Worm (Caenorhabditis elegans) whole organism, L4 larva: ENCODE measurements around the gene prx-10.

ENCODE experiments used
- F10B5.3 ChIP-seq: sonication (generic microtip); optimal IDR thresholded peaks from 2 replicates; lab custom pipeline; 2016; ENCODE audit warnings: mild to moderate bottlenecking, missing genetic modification characterization, missing compliant biosample characterization
- F37D6.2 ChIP-seq: sonication (generic microtip); optimal IDR thresholded peaks from 2 replicates; lab custom pipeline; 2016; ENCODE audit warnings: mild to moderate bottlenecking, missing genetic modification characterization, missing compliant biosample characterization
- Y48G9A.11 ChIP-seq: fragments of 200-800 bp; sonication (Bioruptor generic); IDR thresholded peaks from 2 replicates; pipeline ENCODE4 v1.3.6; 2022; ENCODE audit warnings: missing genetic modification reagents, missing genetic modification characterization, missing compliant biosample characterization
- Y5F2A.4 ChIP-seq: fragments of 200-800 bp; sonication (Bioruptor generic); optimal IDR thresholded peaks from 2 replicates; lab custom pipeline; 2018; ENCODE audit warnings: mild to moderate bottlenecking, missing genetic modification characterization, missing compliant biosample characterization
- ZK546.5 ChIP-seq, 2 experiments: sonication (generic microtip); optimal IDR thresholded peaks; 2 replicates each; lab custom pipeline; 2017; ENCODE audit warnings: missing biosample characterization in 2 of 2, missing genetic modification characterization in 2 of 2
- ceh-44 ChIP-seq: fragments of 200-800 bp; sonication (Bioruptor generic); IDR thresholded peaks from 2 replicates; pipeline ENCODE4 v1.3.6; 2022; ENCODE audit warnings: missing genetic modification reagents, missing genetic modification characterization, missing compliant biosample characterization
- ceh-82 ChIP-seq: sonication (generic microtip); optimal IDR thresholded peaks from 2 replicates; lab custom pipeline; 2017; ENCODE audit warnings: missing biosample characterization, missing genetic modification characterization
- ces-1 ChIP-seq: fragments of 150-350 bp; sonication (generic microtip); optimal IDR thresholded peaks from 4 replicates; lab custom pipeline; 2014; ENCODE audit warnings: missing biosample characterization, missing genetic modification reagents, missing genetic modification characterization
- cey-2 ChIP-seq: sonication (generic microtip); optimal IDR thresholded peaks from 3 replicates; lab custom pipeline; 2017; ENCODE audit warnings: missing genetic modification characterization, mild to moderate bottlenecking, missing compliant biosample characterization, antibody characterized with exemption, borderline replicate concordance; ENCODE audit not compliant: insufficient read depth
- ctbp-1 ChIP-seq: fragments of 200-800 bp; sonication (Bioruptor generic); IDR thresholded peaks from 2 replicates; pipeline ENCODE4 v1.3.6; 2022; ENCODE audit warnings: missing genetic modification reagents, missing genetic modification characterization, missing compliant biosample characterization
- daf-16 ChIP-seq, 3 experiments: sonication (generic microtip); optimal IDR thresholded peaks; 2 replicates each; lab custom pipeline; 2016 to 2017; ENCODE audit warnings: missing genetic modification characterization in 3 of 3, missing genetic modification reagents in 3 of 3, mild to moderate bottlenecking in 2 of 3, missing compliant biosample characterization in 2 of 3, missing biosample characterization in 1 of 3, moderate library complexity in 1 of 3
- daf-8 ChIP-seq: fragments of 200-800 bp; sonication (Bioruptor generic); IDR thresholded peaks from 2 replicates; pipeline ENCODE4 v1.3.6; 2022; ENCODE audit warnings: missing genetic modification characterization, missing compliant biosample characterization
- dmd-9 ChIP-seq: fragments of 200-800 bp; sonication (Bioruptor generic); IDR thresholded peaks from 2 replicates; pipeline ENCODE4 v1.3.6; 2022; ENCODE audit warnings: missing genetic modification reagents, missing genetic modification characterization, missing compliant biosample characterization
- dpl-1 ChIP-seq: fragments of 150-350 bp; optimal IDR thresholded peaks from 2 replicates; lab custom pipeline; 2014; ENCODE audit warnings: missing biosample characterization, missing genetic modification reagents, missing genetic modification characterization
- fkh-10 ChIP-seq: fragments of 150-350 bp; optimal IDR thresholded peaks from 2 replicates; lab custom pipeline; 2014; ENCODE audit warnings: missing biosample characterization, missing genetic modification reagents, missing genetic modification characterization
- fos-1 ChIP-seq: fragments of 150-350 bp; optimal IDR thresholded peaks from 2 replicates; lab custom pipeline; 2014; ENCODE audit warnings: missing biosample characterization, missing genetic modification characterization
- gei-8 ChIP-seq: fragments of 200-800 bp; sonication (Bioruptor generic); optimal IDR thresholded peaks from 2 replicates; lab custom pipeline; 2018; ENCODE audit warnings: mild to moderate bottlenecking, missing genetic modification characterization, missing compliant biosample characterization
- hif-1 ChIP-seq, 2 experiments: sonication (generic microtip); optimal IDR thresholded peaks; 2 replicates each; lab custom pipeline; 2016 to 2017; ENCODE audit warnings: missing compliant biosample characterization in 2 of 2, missing genetic modification characterization in 2 of 2, missing genetic modification reagents in 2 of 2, missing genotype in 2 of 2, mild to moderate bottlenecking in 1 of 2
- hlh-11 ChIP-seq: fragments of 200-800 bp; sonication (Bioruptor generic); optimal IDR thresholded peaks from 2 replicates; lab custom pipeline; 2018; ENCODE audit warnings: mild to moderate bottlenecking, missing genetic modification characterization, missing compliant biosample characterization
- jun-1 ChIP-seq: fragments of 150-350 bp; optimal IDR thresholded peaks from 2 replicates; lab custom pipeline; 2014; ENCODE audit warnings: missing biosample characterization, missing genetic modification reagents, missing genetic modification characterization
- lim-7 ChIP-seq: fragments of 200-800 bp; sonication (Bioruptor generic); IDR thresholded peaks from 2 replicates; pipeline ENCODE4 v1.3.6; 2022; ENCODE audit warnings: missing genetic modification characterization, missing compliant biosample characterization
- lin-29 ChIP-seq: fragments of 200-800 bp; sonication (Bioruptor generic); IDR thresholded peaks from 2 replicates; pipeline ENCODE4 v1.3.6; 2022; ENCODE audit warnings: missing genetic modification reagents, missing genetic modification characterization, missing compliant biosample characterization
- lir-3 ChIP-seq: sonication (generic microtip); optimal IDR thresholded peaks from 2 replicates; lab custom pipeline; 2016; ENCODE audit warnings: mild to moderate bottlenecking, missing genetic modification characterization, missing compliant biosample characterization
- mdt-29 ChIP-seq: fragments of 200-800 bp; sonication (Bioruptor generic); IDR thresholded peaks from 2 replicates; pipeline ENCODE4 v1.3.6; 2022; ENCODE audit warnings: missing genetic modification reagents, missing genetic modification characterization, missing compliant biosample characterization
- mep-1 ChIP-seq: fragments of 150-350 bp; sonication (generic microtip); optimal IDR thresholded peaks from 3 replicates; lab custom pipeline; 2014; ENCODE audit warnings: missing biosample characterization, missing genetic modification characterization
- mes-2 ChIP-seq: sonication (generic microtip); optimal IDR thresholded peaks from 2 replicates; lab custom pipeline; 2016; ENCODE audit warnings: missing genotype, mild to moderate bottlenecking, missing genetic modification characterization, missing compliant biosample characterization; ENCODE audit not compliant: poor library complexity, severe bottlenecking
- mxl-2 ChIP-seq: fragments of 200-800 bp; sonication (Bioruptor generic); conservative IDR thresholded peaks from 2 replicates; pipeline ENCODE4 v1.3.6; 2022; ENCODE audit warnings: missing genetic modification reagents, missing genetic modification characterization, missing compliant biosample characterization
- nhr-10 ChIP-seq: fragments of 150-350 bp; optimal IDR thresholded peaks from 2 replicates; lab custom pipeline; 2014; ENCODE audit warnings: missing biosample characterization, missing genetic modification characterization
- nhr-11 ChIP-seq: fragments of 150-350 bp; optimal IDR thresholded peaks from 2 replicates; lab custom pipeline; 2014; ENCODE audit warnings: missing biosample characterization, missing genetic modification characterization
- nhr-237 ChIP-seq: sonication (generic microtip); optimal IDR thresholded peaks from 2 replicates; lab custom pipeline; 2017; ENCODE audit warnings: missing biosample characterization, missing genetic modification characterization
- nhr-42 ChIP-seq: fragments of 200-800 bp; sonication (Bioruptor generic); IDR thresholded peaks from 2 replicates; pipeline ENCODE4 v1.3.6; 2022; ENCODE audit warnings: missing genetic modification characterization, missing compliant biosample characterization
- nhr-48 ChIP-seq: sonication (generic microtip); optimal IDR thresholded peaks from 2 replicates; lab custom pipeline; 2016; ENCODE audit warnings: mild to moderate bottlenecking, missing genetic modification characterization, missing compliant biosample characterization
- nhr-77 ChIP-seq: fragments of 150-350 bp; optimal IDR thresholded peaks from 2 replicates; lab custom pipeline; 2014; ENCODE audit warnings: missing biosample characterization, missing genetic modification characterization
- pha-4 ChIP-seq, 2 experiments: fragments of 150-350 bp in 1 of 2; fragments of 200-800 bp in 1 of 2; sonication (Bioruptor generic) in 1 of 2; IDR thresholded peaks in 1 of 2; optimal IDR thresholded peaks in 1 of 2; 2 replicates each; pipeline versions ENCODE4 v1.3.6 to Lab custom; 2014 to 2022; ENCODE audit warnings: missing genetic modification characterization in 2 of 2, missing genetic modification reagents in 2 of 2, missing biosample characterization in 1 of 2, missing compliant biosample characterization in 1 of 2
- pqm-1 ChIP-seq: sonication (generic microtip); optimal IDR thresholded peaks from 2 replicates; lab custom pipeline; 2017; ENCODE audit warnings: missing biosample characterization, missing genetic modification characterization
- saeg-2 ChIP-seq: fragments of 200-800 bp; sonication (Bioruptor generic); IDR thresholded peaks from 2 replicates; pipeline ENCODE4 v1.3.6; 2022; ENCODE audit warnings: missing genetic modification reagents, missing genetic modification characterization, missing compliant biosample characterization
- sdz-12 ChIP-seq: fragments of 200-800 bp; sonication (Bioruptor generic); optimal IDR thresholded peaks from 2 replicates; lab custom pipeline; 2018; ENCODE audit warnings: mild to moderate bottlenecking, missing genetic modification characterization, missing compliant biosample characterization
- set-16 ChIP-seq: fragments of 200-800 bp; sonication (Bioruptor generic); IDR thresholded peaks from 2 replicates; pipeline ENCODE4 v1.3.6; 2022; ENCODE audit warnings: missing genetic modification reagents, missing genetic modification characterization, missing compliant biosample characterization
- skn-1 ChIP-seq: fragments of 150-350 bp; optimal IDR thresholded peaks from 2 replicates; lab custom pipeline; 2014; ENCODE audit warnings: missing biosample characterization, missing genetic modification characterization
- snpc-1.2 ChIP-seq: fragments of 200-800 bp; sonication (Bioruptor generic); IDR thresholded peaks from 2 replicates; pipeline ENCODE4 v1.3.6; 2022; ENCODE audit warnings: missing genetic modification reagents, missing genetic modification characterization, missing compliant biosample characterization
- spr-1 ChIP-seq: sonication (generic microtip); optimal IDR thresholded peaks from 2 replicates; lab custom pipeline; 2016; ENCODE audit warnings: mild to moderate bottlenecking, missing genetic modification characterization, missing compliant biosample characterization
- tra-1 ChIP-seq: fragments of 200-800 bp; sonication (Bioruptor generic); IDR thresholded peaks from 2 replicates; pipeline ENCODE4 v1.3.6; 2022; ENCODE audit warnings: missing genetic modification reagents, missing genetic modification characterization, missing compliant biosample characterization
- unc-130 ChIP-seq: sonication (generic microtip); optimal IDR thresholded peaks from 2 replicates; lab custom pipeline; 2016; ENCODE audit warnings: missing genetic modification reagents, missing genetic modification characterization, missing compliant biosample characterization
- unc-62 ChIP-seq, 3 experiments: fragments of 150-350 bp in 1 of 3; sonication (generic microtip); optimal IDR thresholded peaks in 2 of 3; peaks in 1 of 3; 1 replicate in 1 of 3; 2 replicates in 2 of 3; lab custom pipeline; 2014 to 2017; ENCODE audit warnings: missing biosample characterization in 3 of 3, missing genetic modification characterization in 3 of 3, missing genetic modification reagents in 3 of 3, missing genotype in 1 of 3
- vab-7 ChIP-seq: fragments of 200-800 bp; sonication (Bioruptor generic); IDR thresholded peaks from 2 replicates; pipeline ENCODE4 v1.3.6; 2022; ENCODE audit warnings: missing genetic modification reagents, missing genetic modification characterization, missing compliant biosample characterization
- zag-1 ChIP-seq: fragments of 150-350 bp; optimal IDR thresholded peaks from 2 replicates; lab custom pipeline; 2014; ENCODE audit warnings: missing biosample characterization, missing genetic modification characterization
- zfp-2 ChIP-seq: sonication (generic microtip); optimal IDR thresholded peaks from 2 replicates; lab custom pipeline; 2016; ENCODE audit warnings: mild to moderate bottlenecking, missing genetic modification characterization, missing compliant biosample characterization
- zfp-3 ChIP-seq: fragments of 200-800 bp; sonication (Bioruptor generic); conservative IDR thresholded peaks from 2 replicates; pipeline ENCODE4 v1.3.6; 2022; ENCODE audit warnings: missing genetic modification reagents, missing genetic modification characterization, missing compliant biosample characterization
- ztf-7 ChIP-seq: fragments of 150-350 bp; optimal IDR thresholded peaks from 2 replicates; lab custom pipeline; 2014; ENCODE audit warnings: missing biosample characterization, missing genetic modification characterization

The prx-10 gene

ce11 chrIII:5230415-5230814 lies 5.8 kb upstream of the prx-10 start, which contains the start of gene prmt-5 (continued):
- TF ChIP-seq pqm-1 (tag; lab: Kevin White, UChicago): no peak
- no peak for TF ChIP-seq nhr-48 (tag; lab: Kevin White, UChicago)
- TF ChIP-seq mxl-2 (GFP tag; lab: Robert Waterston, UW): no peak
- TF ChIP-seq hif-1 (tag; optimal IDR thresholded peaks at IDR 0.05; lab: Kevin White, UChicago): peak in 1 of 2 experiments; percentile 3
- peak; percentile 34; the same call in 1 of the 2 replicates for TF ChIP-seq Y48G9A.11 (GFP tag; lab: Robert Waterston, UW)
- peak; percentile 23 for TF ChIP-seq mes-2 (tag; lab: Kevin White, UChicago)
- TF ChIP-seq fos-1 (tag; lab: Kevin White, UChicago): no peak
- TF ChIP-seq nhr-11 (tag; lab: Kevin White, UChicago): no peak
- TF ChIP-seq mep-1 (tag; lab: Kevin White, UChicago): peak; percentile 47
- no peak for TF ChIP-seq ces-1 (GFP tag; lab: Kevin White, UChicago)
- peak; percentile 38 for TF ChIP-seq nhr-77 (tag; lab: Kevin White, UChicago)
- peak; percentile 67 for TF ChIP-seq tra-1 (GFP tag; lab: Robert Waterston, UW)
- no peak for TF ChIP-seq unc-62 (GFP tag; optimal IDR thresholded peaks at IDR 0.05 in 1 of 2; lab: Kevin White, UChicago)
- no peak for TF ChIP-seq unc-62 (tag; optimal IDR thresholded peaks at IDR 0.05; lab: Kevin White, UChicago)
- TF ChIP-seq daf-8 (GFP tag; lab: Robert Waterston, UW): no peak
- TF ChIP-seq zag-1: no peak
- no peak for TF ChIP-seq vab-7 (GFP tag; lab: Robert Waterston, UW)
- no peak for TF ChIP-seq ztf-7 (tag; lab: Kevin White, UChicago)
- TF ChIP-seq set-16 (GFP tag; lab: Robert Waterston, UW): no peak
- peak; percentile 47 for TF ChIP-seq Y5F2A.4 (GFP tag; lab: Kevin White, UChicago)
- TF ChIP-seq saeg-2: no peak
- TF ChIP-seq skn-1: no peak
- peak; percentile 45 for TF ChIP-seq spr-1 (tag; lab: Kevin White, UChicago)
- no peak for TF ChIP-seq F10B5.3 (tag; lab: Kevin White, UChicago)
- no peak for TF ChIP-seq nhr-237 (tag; lab: Kevin White, UChicago)
- no peak for TF ChIP-seq lin-29 (GFP tag; lab: Robert Waterston, UW)
- peak; percentile 51 for TF ChIP-seq hlh-11 (tag; lab: Kevin White, UChicago)
- no peak for TF ChIP-seq fkh-10 (GFP tag; lab: Kevin White, UChicago)
- TF ChIP-seq sdz-12: peak; percentile 48
- no peak for TF ChIP-seq jun-1
- no peak for TF ChIP-seq zfp-2 (tag; lab: Kevin White, UChicago)
- TF ChIP-seq dpl-1 (GFP tag; lab: Kevin White, UChicago): peak; percentile 0
- TF ChIP-seq lim-7 (GFP tag; lab: Robert Waterston, UW): 0 out of 2 replicates have a peak, but pooled peaks have one; percentile 60
- peak; percentile 81; the same call in 1 of the 2 replicates for TF ChIP-seq pha-4 (GFP tag; IDR thresholded peaks at IDR 0.05; lab: Robert Waterston, UW)
- TF ChIP-seq pha-4 (tag; optimal IDR thresholded peaks at IDR 0.05; lab: Kevin White, UChicago): no peak
- TF ChIP-seq gei-8 (GFP tag; lab: Kevin White, UChicago): peak; percentile 79
- TF ChIP-seq dmd-9 (GFP tag; lab: Robert Waterston, UW): no peak
- TF ChIP-seq ctbp-1: peak; percentile 45; the same call in 1 of the 2 replicates
- TF ChIP-seq daf-16 (GFP tag; optimal IDR thresholded peaks at IDR 0.05; lab: Kevin White, UChicago): peak; percentile 25 to 57
- peak; percentile 55 for TF ChIP-seq daf-16 (tag; optimal IDR thresholded peaks at IDR 0.05; lab: Kevin White, UChicago)
- TF ChIP-seq lir-3 (tag; lab: Kevin White, UChicago): no peak
- TF ChIP-seq nhr-42 (GFP tag; lab: Robert Waterston, UW): peak; percentile 65; the same call in 1 of the 2 replicates
- TF ChIP-seq zfp-3 (GFP tag; lab: Robert Waterston, UW): peak; percentile 88
- no peak for TF ChIP-seq F37D6.2 (tag; lab: Kevin White, UChicago)
- TF ChIP-seq ceh-82 (tag; lab: Kevin White, UChicago): no peak
- TF ChIP-seq ZK546.5 (tag; optimal IDR thresholded peaks at IDR 0.05; lab: Kevin White, UChicago): no peak
- TF ChIP-seq cey-2 (tag; lab: Kevin White, UChicago): no peak
- TF ChIP-seq nhr-10: peak; percentile 44
- no peak for TF ChIP-seq ceh-44 (GFP tag; lab: Robert Waterston, UW)
- no peak for TF ChIP-seq mdt-29 (GFP tag; lab: Robert Waterston, UW)
- TF ChIP-seq unc-130 (GFP tag; lab: Kevin White, UChicago): peak; percentile 45
- TF ChIP-seq snpc-1.2 (GFP tag; lab: Robert Waterston, UW): no peak
